Worm (Caenorhabditis elegans): ENCODE results near the gene cyp-34A7.

The cyp-34A7 gene

ce11 chrV:3989070-3989469, 25.5 kb upstream of the cyp-34A7 start, which contains the start of gene nlp-27 (continued):
- no peak for TF ChIP-seq rcor-1 (GFP tag; IDR thresholded peaks at IDR 0.05)
- no peak for TF ChIP-seq egl-18 (GFP tag; IDR thresholded peaks at IDR 0.05)
- no peak for TF ChIP-seq nhr-27 (tag; optimal IDR thresholded peaks at IDR 0.05)
- TF ChIP-seq atf-7 (tag; optimal IDR thresholded peaks at IDR 0.05) = no peak

- TF ChIP-seq lir-1 (GFP tag; conservative IDR thresholded peaks at IDR 0.05) = no peak
- TF ChIP-seq B0019.2 (GFP tag; conservative IDR thresholded peaks at IDR 0.05) = no peak
- no peak for TF ChIP-seq cebp-2 (GFP tag; IDR thresholded peaks at IDR 0.05)
- TF ChIP-seq lin-54 (GFP tag; optimal IDR thresholded peaks at IDR 0.05) = no peak
- TF ChIP-seq hsf-1 (GFP tag; IDR thresholded peaks at IDR 0.05) = no peak
- peak; percentile 39 for TF ChIP-seq ama-1 (optimal IDR thresholded peaks at IDR 0.05)
- no peak for TF ChIP-seq ama-1 (GFP tag; optimal IDR thresholded peaks at IDR 0.05)
Measured at ce11 chrV:3987616-3988015, 24.0 kb upstream of the cyp-34A7 start, which contains the start of gene nlp-28. TSS of gene nlp-28 (plus strand) at chrV:3987900.

- TF ChIP-seq cebp-1 (GFP tag; IDR thresholded peaks at IDR 0.05) = no peak
- no peak for TF ChIP-seq cebp-1 (tag; optimal IDR thresholded peaks at IDR 0.05)
- TF ChIP-seq madf-8 (GFP tag; conservative IDR thresholded peaks at IDR 0.05) = no peak
- TF ChIP-seq F22D6.2 (tag; optimal IDR thresholded peaks at IDR 0.05) = no peak
- no peak for TF ChIP-seq aptf-3 (GFP tag; IDR thresholded peaks at IDR 0.05)
- no peak for TF ChIP-seq unc-130 (GFP tag; optimal IDR thresholded peaks at IDR 0.05)
- TF ChIP-seq tbx-9 (tag; optimal IDR thresholded peaks at IDR 0.05; ENCODE audit: borderline replicate concordance) = no peak
- TF ChIP-seq ceh-100 (GFP tag; IDR thresholded peaks at IDR 0.05) = no peak
- no peak for TF ChIP-seq D2030.7 (GFP tag; IDR thresholded peaks at IDR 0.05)
- no peak for TF ChIP-seq ztf-25 (GFP tag; IDR thresholded peaks at IDR 0.05)
- no peak for TF ChIP-seq akir-1 (GFP tag; optimal IDR thresholded peaks at IDR 0.05)
Measured at ce11 chrV:3985104-3985503, 21.5 kb upstream of the cyp-34A7 start.

DNA sequence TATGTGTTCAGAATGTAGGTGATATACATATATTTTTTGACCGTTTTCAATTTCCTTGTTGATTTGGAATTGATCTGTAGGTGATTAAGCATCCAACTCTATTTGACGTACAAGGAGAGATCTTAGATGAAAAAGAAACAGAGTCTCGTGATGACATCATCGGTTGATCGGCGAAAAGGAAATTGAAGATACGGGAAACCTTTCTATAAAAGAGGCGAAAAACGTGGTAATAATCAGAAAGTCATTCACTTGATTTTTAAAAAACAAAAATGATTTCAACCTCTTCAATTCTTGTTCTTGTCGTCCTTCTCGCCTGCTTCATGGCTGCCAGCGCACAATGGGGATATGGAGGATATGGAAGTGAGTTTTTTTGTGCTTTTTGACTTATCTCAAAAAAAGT, 20.6 kb upstream of the cyp-34A7 start, which contains the start of gene nlp-29:
TSS of gene nlp-29 (plus strand) at position 248 of the 400 bp plus-strand sequence.
- TF ChIP-seq ceh-27 (GFP tag; optimal IDR thresholded peaks at IDR 0.05) (no peak), snpc-4 (GFP tag; optimal IDR thresholded peaks at IDR 0.05) (no peak), snpc-4 (tag; optimal IDR thresholded peaks at IDR 0.05) (no peak), Y95B8A.8 (GFP tag; IDR thresholded peaks at IDR 0.05) (no peak), mel-28 (tag; optimal IDR thresholded peaks at IDR 0.05; ENCODE audit: borderline replicate concordance) (no peak), F37B4.10 (GFP tag; IDR thresholded peaks at IDR 0.05) (no peak), lsl-1 (GFP tag; optimal IDR thresholded peaks at IDR 0.05) (no peak), F22D6.2 (tag; optimal IDR thresholded peaks at IDR 0.05) (no peak), fkh-3 (tag; optimal IDR thresholded peaks at IDR 0.05) (no peak), chd-7 (tag; optimal IDR thresholded peaks at IDR 0.05) (no peak), madf-8 (GFP tag; conservative IDR thresholded peaks at IDR 0.05) (no peak), rcor-1 (GFP tag; IDR thresholded peaks at IDR 0.05) (no peak)

DNA sequence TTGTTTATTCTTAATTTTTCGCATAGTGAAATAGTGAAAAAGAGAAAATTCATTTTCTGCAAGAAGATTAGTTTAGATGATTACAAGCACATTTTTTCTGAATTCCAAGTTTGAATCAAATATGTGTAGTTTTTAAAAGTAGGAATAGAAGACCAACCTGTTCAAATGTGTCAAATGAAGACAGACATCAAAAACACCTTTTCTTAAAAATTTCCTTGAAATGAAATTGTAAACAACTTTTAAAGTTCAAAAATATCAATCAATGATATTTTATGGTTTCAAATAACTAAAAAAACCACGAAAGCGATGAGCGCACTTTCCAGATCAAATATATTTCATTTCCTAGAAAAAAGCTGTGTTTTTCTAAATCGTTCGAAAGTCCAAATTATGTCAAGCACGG, 18.1 kb upstream of the cyp-34A7 start, which contains the start of gene nlp-30:
TSS of gene nlp-30 (plus strand) at position 301 of the 400 bp plus-strand sequence.
- no peak for TF ChIP-seq ceh-100 (GFP tag; IDR thresholded peaks at IDR 0.05)
- TF ChIP-seq ceh-40 (GFP tag; IDR thresholded peaks at IDR 0.05) = no peak
- no peak for TF ChIP-seq bed-2 (GFP tag; IDR thresholded peaks at IDR 0.05)
- no peak for TF ChIP-seq hrde-1 (tag; optimal IDR thresholded peaks at IDR 0.05; ENCODE audit: borderline replicate concordance)
- TF ChIP-seq C06A6.2 (GFP tag; conservative IDR thresholded peaks at IDR 0.05) = no peak
- no peak for TF ChIP-seq ets-4 (GFP tag; optimal IDR thresholded peaks at IDR 0.05)
- TF ChIP-seq B0035.1 (tag; optimal IDR thresholded peaks at IDR 0.05) = no peak
- no peak for TF ChIP-seq nfya-1 (tag; optimal IDR thresholded peaks at IDR 0.05; ENCODE audit: borderline replicate concordance, insufficient read depth)
- TF ChIP-seq efl-1 (GFP tag; optimal IDR thresholded peaks at IDR 0.05) = no peak
- TF ChIP-seq mcd-1 (GFP tag; IDR thresholded peaks at IDR 0.05) = no peak
- no peak for TF ChIP-seq gei-17 (GFP tag; optimal IDR thresholded peaks at IDR 0.05)
- TF ChIP-seq B0336.3 (GFP tag; IDR thresholded peaks at IDR 0.05) = no peak
- no peak for TF ChIP-seq dox-1 (GFP tag; IDR thresholded peaks at IDR 0.05)
- TF ChIP-seq F55B11.4 (tag; optimal IDR thresholded peaks at IDR 0.05; ENCODE audit: borderline replicate concordance, insufficient read depth) = no peak
- no peak for TF ChIP-seq snpc-1.3 (tag; optimal IDR thresholded peaks at IDR 0.05; ENCODE audit: insufficient read depth)

All from whole organism, young adult.